Fruit fly (Drosophila melanogaster) whole organism, embryonic: ENCODE measurements around the gene CG7182.
A peak's percentile ranks its signal among the peaks of the same experiment; 100 is the strongest.

ENCODE experiments used
- Antp ChIP-seq: fragments of 200-800 bp; sonication (Bioruptor generic); optimal IDR thresholded peaks from 3 replicates; lab custom pipeline; 2016; ENCODE audit warnings: missing biosample characterization, missing genetic modification characterization
- B-H2 ChIP-seq: fragments of 200-800 bp; sonication (Bioruptor generic); optimal IDR thresholded peaks from 2 replicates; lab custom pipeline; 2018; ENCODE audit warnings: missing biosample characterization, mild to moderate bottlenecking, missing genetic modification characterization
- Blimp-1 ChIP-seq: fragments of 200-800 bp; sonication (Bioruptor generic); optimal IDR thresholded peaks from 3 replicates; lab custom pipeline; 2018; ENCODE audit warnings: missing biosample characterization, missing genetic modification characterization, mild to moderate bottlenecking, moderate library complexity, missing genetic modification reagents
- Bteb2 ChIP-seq: fragments of 200-800 bp; sonication (Bioruptor generic); optimal IDR thresholded peaks from 2 replicates; lab custom pipeline; 2016; ENCODE audit warnings: missing biosample characterization, missing genetic modification characterization
- CG10565 ChIP-seq: fragments of 200-800 bp; sonication (Bioruptor generic); optimal IDR thresholded peaks from 3 replicates; lab custom pipeline; 2016; ENCODE audit warnings: missing biosample characterization, mild to moderate bottlenecking, missing genetic modification characterization
- CG10959 ChIP-seq: fragments of 200-800 bp; sonication (Bioruptor generic); IDR thresholded peaks from 2 replicates; pipeline ENCODE4 v1.3.6; 2022; ENCODE audit warnings: missing biosample characterization, missing genetic modification characterization
- CG12236 ChIP-seq: fragments of 200-800 bp; sonication (Bioruptor generic); optimal IDR thresholded peaks from 2 replicates; lab custom pipeline; 2016; ENCODE audit warnings: missing biosample characterization, missing genetic modification characterization
- CG1233 ChIP-seq: fragments of 200-800 bp; sonication (Bioruptor generic); optimal IDR thresholded peaks from 4 replicates; lab custom pipeline; 2018; ENCODE audit warnings: missing biosample characterization, mild to moderate bottlenecking, missing genetic modification characterization
- CG14710 ChIP-seq: fragments of 200-800 bp; sonication (Bioruptor generic); optimal IDR thresholded peaks from 3 replicates; lab custom pipeline; 2019; ENCODE audit warnings: missing biosample characterization, mild to moderate bottlenecking, missing genetic modification characterization, moderate library complexity
- CG15601 ChIP-seq: fragments of 200-800 bp; sonication (Bioruptor generic); optimal IDR thresholded peaks from 3 replicates; lab custom pipeline; 2019; ENCODE audit warnings: missing biosample characterization, mild to moderate bottlenecking, missing genetic modification characterization, moderate library complexity
- CG18011 ChIP-seq: fragments of 200-800 bp; sonication (Bioruptor generic); optimal IDR thresholded peaks from 2 replicates; lab custom pipeline; 2017; ENCODE audit warnings: missing biosample characterization, missing genetic modification characterization, mild to moderate bottlenecking, moderate library complexity, missing genotype
- CG18262 ChIP-seq: fragments of 200-800 bp; optimal IDR thresholded peaks from 3 replicates; lab custom pipeline; 2019; ENCODE audit warnings: missing biosample characterization, mild to moderate bottlenecking, missing genetic modification characterization, moderate library complexity
- CG18476 ChIP-seq: fragments of 200-800 bp; sonication (Bioruptor generic); optimal IDR thresholded peaks from 2 replicates; lab custom pipeline; 2016; ENCODE audit warnings: missing biosample characterization, mild to moderate bottlenecking, missing genetic modification characterization
- CG3065 ChIP-seq: fragments of 200-800 bp; sonication (Bioruptor generic); optimal IDR thresholded peaks from 2 replicates; lab custom pipeline; 2016; ENCODE audit warnings: missing biosample characterization, missing genetic modification characterization
- CG33557 ChIP-seq: fragments of 200-800 bp; sonication (Bioruptor generic); optimal IDR thresholded peaks from 2 replicates; lab custom pipeline; 2019; ENCODE audit warnings: missing biosample characterization, mild to moderate bottlenecking, missing genetic modification characterization, moderate library complexity
- CG3407 ChIP-seq: fragments of 200-800 bp; sonication (Bioruptor generic); optimal IDR thresholded peaks from 2 replicates; lab custom pipeline; 2018; ENCODE audit warnings: missing biosample characterization, mild to moderate bottlenecking, missing genetic modification characterization
- CG34224 ChIP-seq: fragments of 200-800 bp; sonication (Bioruptor generic); IDR thresholded peaks from 3 replicates; pipeline ENCODE4 v1.3.6; 2022; ENCODE audit warnings: missing biosample characterization, missing genetic modification characterization; ENCODE audit not compliant: partially characterized antibody
- CG3726 ChIP-seq: fragments of 200-800 bp; sonication (Bioruptor generic); IDR thresholded peaks from 3 replicates; pipeline ENCODE4, ENCODE4 v1.3.6; 2022; ENCODE audit warnings: missing biosample characterization, missing genetic modification characterization
- CG6254 ChIP-seq: fragments of 200-800 bp; sonication (Bioruptor generic); optimal IDR thresholded peaks from 3 replicates; lab custom pipeline; 2017; ENCODE audit warnings: mild to moderate bottlenecking, missing biosample characterization, missing genetic modification reagents, missing genetic modification characterization
- CG7372 ChIP-seq: fragments of 200-800 bp; sonication (Bioruptor generic); IDR thresholded peaks from 2 replicates; pipeline ENCODE4 v1.3.6; 2022; ENCODE audit warnings: missing biosample characterization, missing genetic modification characterization
- CG8281 ChIP-seq: fragments of 200-800 bp; sonication (Bioruptor generic); optimal IDR thresholded peaks from 2 replicates; lab custom pipeline; 2018; ENCODE audit warnings: missing biosample characterization, mild to moderate bottlenecking, missing genetic modification characterization, moderate library complexity
- CG8388 ChIP-seq: fragments of 200-800 bp; sonication (Bioruptor generic); optimal IDR thresholded peaks from 2 replicates; lab custom pipeline; 2019; ENCODE audit warnings: missing biosample characterization, mild to moderate bottlenecking, missing genetic modification characterization, moderate library complexity
- CG9609 ChIP-seq: fragments of 200-800 bp; sonication (Bioruptor generic); optimal IDR thresholded peaks from 3 replicates; lab custom pipeline; 2016; ENCODE audit warnings: missing biosample characterization, missing genetic modification characterization
- Deaf1 ChIP-seq: fragments of 200-800 bp; optimal IDR thresholded peaks from 3 replicates; lab custom pipeline; 2019; ENCODE audit warnings: missing biosample characterization, mild to moderate bottlenecking, missing genetic modification characterization, moderate library complexity
- Dek ChIP-seq: fragments of 200-800 bp; sonication (Bioruptor generic); optimal IDR thresholded peaks from 3 replicates; lab custom pipeline; 2019; ENCODE audit warnings: missing biosample characterization, mild to moderate bottlenecking, missing genetic modification characterization, moderate library complexity
- Drgx ChIP-seq: fragments of 200-800 bp; sonication (Bioruptor generic); IDR thresholded peaks from 2 replicates; pipeline ENCODE4 v1.3.6; 2022; ENCODE audit warnings: missing biosample characterization, missing genetic modification characterization
- NC2β ChIP-seq: fragments of 200-800 bp; sonication (Bioruptor generic); optimal IDR thresholded peaks from 2 replicates; lab custom pipeline; 2016; ENCODE audit warnings: missing biosample characterization, missing genetic modification characterization
- Oli ChIP-seq: fragments of 200-800 bp; sonication (Bioruptor generic); optimal IDR thresholded peaks from 2 replicates; lab custom pipeline; 2018; ENCODE audit warnings: missing biosample characterization, mild to moderate bottlenecking, missing genetic modification characterization, moderate library complexity
- Sox102F ChIP-seq: fragments of 200-800 bp; sonication (Bioruptor generic); optimal IDR thresholded peaks from 2 replicates; lab custom pipeline; 2018; ENCODE audit warnings: missing biosample characterization, mild to moderate bottlenecking, missing genetic modification characterization, moderate library complexity
- Ssrp ChIP-seq: fragments of 200-800 bp; sonication (Bioruptor generic); optimal IDR thresholded peaks from 2 replicates; lab custom pipeline; 2018; ENCODE audit warnings: missing biosample characterization, mild to moderate bottlenecking, missing genetic modification characterization, moderate library complexity
- Tbp ChIP-seq: fragments of >200 bp; optimal IDR thresholded peaks from 2 replicates; lab custom pipeline; 2018; ENCODE audit warnings: missing biosample characterization, missing genetic modification characterization
- br ChIP-seq: fragments of >200 bp; optimal IDR thresholded peaks from 2 replicates; lab custom pipeline; 2017
- bsh ChIP-seq, 2 experiments: fragments of 200-800 bp; sonication (Bioruptor generic); optimal IDR thresholded peaks; 2 replicates each; lab custom pipeline; 2017 to 2018; ENCODE audit warnings: mild to moderate bottlenecking in 2 of 2, missing biosample characterization in 2 of 2, missing genetic modification characterization in 2 of 2, moderate library complexity in 1 of 2
- disco-r ChIP-seq: fragments of 200-800 bp; sonication (Bioruptor generic); optimal IDR thresholded peaks from 2 replicates; lab custom pipeline; 2016; ENCODE audit warnings: missing biosample characterization, missing genetic modification characterization
- dysf ChIP-seq: fragments of 200-800 bp; sonication (Bioruptor generic); IDR thresholded peaks from 3 replicates; pipeline ENCODE4 v1.3.6; 2022; ENCODE audit warnings: missing biosample characterization, missing genetic modification characterization
- esg ChIP-seq: fragments of 200-800 bp; sonication (Bioruptor generic); conservative IDR thresholded peaks from 2 replicates; pipeline ENCODE4 v1.3.6; 2022; ENCODE audit warnings: missing biosample characterization, missing genetic modification characterization
- lbe ChIP-seq: fragments of 200-800 bp; sonication (Bioruptor generic); optimal IDR thresholded peaks from 2 replicates; lab custom pipeline; 2016; ENCODE audit warnings: missing biosample characterization, mild to moderate bottlenecking, missing genetic modification characterization
- nerfin-1 ChIP-seq: fragments of 200-800 bp; sonication (Bioruptor generic); optimal IDR thresholded peaks from 3 replicates; lab custom pipeline; 2019; ENCODE audit warnings: missing biosample characterization, mild to moderate bottlenecking, missing genetic modification characterization, moderate library complexity
- nmo ChIP-seq: fragments of 200-800 bp; sonication (Bioruptor generic); optimal IDR thresholded peaks from 2 replicates; lab custom pipeline; 2018; ENCODE audit warnings: missing biosample characterization, mild to moderate bottlenecking, missing genetic modification characterization, moderate library complexity
- odd ChIP-seq: fragments of 200-800 bp; sonication (Bioruptor generic); optimal IDR thresholded peaks from 2 replicates; lab custom pipeline; 2017; ENCODE audit warnings: missing biosample characterization, mild to moderate bottlenecking, missing genetic modification characterization
- phol ChIP-seq: fragments of 200-800 bp; sonication (Bioruptor generic); optimal IDR thresholded peaks from 3 replicates; lab custom pipeline; 2018; ENCODE audit warnings: missing biosample characterization, mild to moderate bottlenecking, missing genetic modification characterization, moderate library complexity
- sd ChIP-seq: fragments of 200-800 bp; sonication (Bioruptor generic); optimal IDR thresholded peaks from 3 replicates; lab custom pipeline; 2018; ENCODE audit warnings: missing biosample characterization, mild to moderate bottlenecking, missing genetic modification characterization, moderate library complexity
- sens ChIP-seq: fragments of 200-800 bp; sonication (Bioruptor generic); peaks from one replicate; lab custom pipeline; 2016; ENCODE audit warnings: missing biosample characterization, missing genetic modification characterization
- sna ChIP-seq: fragments of 200-800 bp; sonication (Bioruptor generic); IDR thresholded peaks from 2 replicates; pipeline ENCODE4 v1.3.6; 2022; ENCODE audit warnings: missing biosample characterization, missing genetic modification characterization; ENCODE audit not compliant: partially characterized antibody

Gene CG7182

dm6 chr3L:8385055-8385454 is 38.9 kb upstream of the CG7182 start (continued):
- TF ChIP-seq Bteb2 (GFP tag; lab: Kevin White, UChicago) (no peak), Sox102F (GFP tag; lab: Kevin White, UChicago) (peak; percentile 21), CG8388 (GFP tag; lab: Kevin White, UChicago) (peak; percentile 10), br (lab: Kevin White, UChicago) (no peak), CG14710 (tag; lab: Kevin White, UChicago) (peak; percentile 15), CG3407 (GFP tag; lab: Kevin White, UChicago) (no peak), CG10565 (GFP tag; lab: Kevin White, UChicago) (no peak), CG18262 (tag; lab: Kevin White, UChicago) (peak; percentile 28), B-H2 (no peak), disco-r (GFP tag; lab: Kevin White, UChicago) (no peak), phol (tag; lab: Kevin White, UChicago) (peak; percentile 47), CG1233 (no peak), Antp (GFP tag; lab: Kevin White, UChicago) (no peak), Deaf1 (no peak), bsh (GFP tag; optimal IDR thresholded peaks at IDR 0.05; lab: Kevin White, UChicago) (peak in 1 of 2 experiments; percentile 61), CG12236 (GFP tag; lab: Kevin White, UChicago) (no peak), nmo (GFP tag; lab: Kevin White, UChicago) (peak; percentile 44), sens (GFP tag; lab: Kevin White, UChicago) (peak; percentile 86), CG3726 (GFP tag; lab: Robert Waterston, UW) (no peak), lbe (GFP tag; lab: Kevin White, UChicago) (no peak), Drgx (peak; percentile 56; the same call in 1 of the 2 replicates), CG15601 (peak; percentile 1), Ssrp (tag; lab: Kevin White, UChicago) (peak; percentile 31), CG8281 (tag; lab: Kevin White, UChicago) (no peak), Dek (tag; lab: Kevin White, UChicago) (no peak), odd (no peak), CG6254 (GFP tag; lab: Kevin White, UChicago) (peak; percentile 4), CG33557 (no peak), CG3065 (GFP tag; lab: Kevin White, UChicago) (no peak), CG9609 (peak; percentile 10), sd (no peak), Blimp-1 (GFP tag; lab: Kevin White, UChicago) (peak; percentile 63), sna (GFP tag; lab: Robert Waterston, UW) (no peak), CG7372 (GFP tag; lab: Robert Waterston, UW) (no peak), Tbp (no peak), NC2β (GFP tag; lab: Kevin White, UChicago) (no peak)

dm6 chr3L:8383968-8384367 is 37.8 kb upstream of the CG7182 start:
- no peak for TF ChIP-seq CG18476 (GFP tag; lab: Kevin White, UChicago)
- no peak for TF ChIP-seq CG18011
- TF ChIP-seq CG10959 (GFP tag; lab: Robert Waterston, UW): no peak
- no peak for TF ChIP-seq nerfin-1
- TF ChIP-seq Drgx: 0 out of 2 replicates have a peak, but pooled peaks have one; percentile 24
- TF ChIP-seq dysf (GFP tag; lab: Robert Waterston, UW): 0 out of 3 replicates have a peak, but pooled peaks have one; percentile 17
- TF ChIP-seq Oli (tag; lab: Kevin White, UChicago): peak; percentile 3
- peak in 1 of 2 experiments; percentile 26 for TF ChIP-seq bsh (GFP tag; optimal IDR thresholded peaks at IDR 0.05; lab: Kevin White, UChicago)
- peak; percentile 11 for TF ChIP-seq Sox102F (GFP tag; lab: Kevin White, UChicago)
- 0 out of 2 replicates have a peak, but pooled peaks have one; percentile 5 for TF ChIP-seq esg (GFP tag; lab: Robert Waterston, UW)
- TF ChIP-seq sens (GFP tag; lab: Kevin White, UChicago): peak; percentile 15
- no peak for TF ChIP-seq CG34224
